Fruit fly (Drosophila melanogaster): ENCODE measurements around the gene CG2150.

dm6 chr3R:31724580-31725320 is 39.8 kb downstream of the CG2150 start:
- TF ChIP-seq ttk (optimal IDR thresholded peaks at IDR 0.05) (no peak), h (optimal IDR thresholded peaks at IDR 0.05) (no peak), insv (optimal IDR thresholded peaks at IDR 0.05) (peak; percentile 12), Sin3A (optimal IDR thresholded peaks at IDR 0.05) (no peak), psq (optimal IDR thresholded peaks at IDR 0.05) (no peak)

Measured in Kc167 (cell line).